Worm (Caenorhabditis elegans) whole organism, late embryonic: ENCODE results near the gene madf-8.
A peak's percentile ranks its signal among the peaks of the same experiment; 100 is the strongest.

Experiments used
- C08G9.2 ChIP-seq: sonication (generic microtip); optimal IDR thresholded peaks from 2 replicates; lab custom pipeline; 2016; ENCODE audit warnings: mild to moderate bottlenecking, missing genetic modification characterization, moderate library complexity, missing compliant biosample characterization
- C38D4.7 ChIP-seq: fragments of 200-800 bp; sonication (Bioruptor generic); optimal IDR thresholded peaks from 2 replicates; lab custom pipeline; 2018; ENCODE audit warnings: mild to moderate bottlenecking, missing genetic modification characterization, moderate library complexity, missing compliant biosample characterization
- F13H6.1 ChIP-seq: sonication (generic microtip); optimal IDR thresholded peaks from 2 replicates; lab custom pipeline; 2016; ENCODE audit warnings: missing genetic modification characterization, missing compliant biosample characterization
- K02D7.2 ChIP-seq: sonication (generic microtip); optimal IDR thresholded peaks from 2 replicates; lab custom pipeline; 2017; ENCODE audit warnings: mild to moderate bottlenecking, missing genetic modification characterization, missing compliant biosample characterization
- K09A11.1 ChIP-seq: sonication (generic microtip); optimal IDR thresholded peaks from 2 replicates; lab custom pipeline; 2017; ENCODE audit warnings: antibody characterized with exemption, mild to moderate bottlenecking, missing genetic modification characterization, missing compliant biosample characterization; ENCODE audit not compliant: insufficient read depth
- Y22D7AL.16 ChIP-seq: sonication (generic microtip); optimal IDR thresholded peaks from 2 replicates; lab custom pipeline; 2016; ENCODE audit warnings: missing genetic modification characterization, missing compliant biosample characterization
- ama-1 ChIP-seq: fragments of 150-350 bp; optimal IDR thresholded peaks from 2 replicates; lab custom pipeline; 2014
- ceh-14 ChIP-seq: sonication (generic microtip); optimal IDR thresholded peaks from 2 replicates; lab custom pipeline; 2016; ENCODE audit warnings: missing genotype, missing genetic modification characterization, missing compliant biosample characterization
- ceh-18 ChIP-seq: sonication (generic microtip); optimal IDR thresholded peaks from 2 replicates; lab custom pipeline; 2016; ENCODE audit warnings: missing genetic modification characterization, missing compliant biosample characterization
- ceh-19 ChIP-seq: fragments of 200-800 bp; sonication (Bioruptor generic); optimal IDR thresholded peaks from 2 replicates; lab custom pipeline; 2018; ENCODE audit warnings: mild to moderate bottlenecking, missing genetic modification characterization, missing compliant biosample characterization
- ceh-2 ChIP-seq: sonication (generic microtip); optimal IDR thresholded peaks from 2 replicates; lab custom pipeline; 2016; ENCODE audit warnings: missing genotype, missing genetic modification characterization, missing compliant biosample characterization
- ceh-22 ChIP-seq: sonication (generic microtip); optimal IDR thresholded peaks from 2 replicates; lab custom pipeline; 2017; ENCODE audit warnings: missing biosample characterization, missing genetic modification characterization
- ceh-30 ChIP-seq: fragments of 150-350 bp; optimal IDR thresholded peaks from 2 replicates; lab custom pipeline; 2014; ENCODE audit warnings: missing biosample characterization, missing genetic modification characterization
- ceh-31 ChIP-seq: sonication (generic microtip); optimal IDR thresholded peaks from 2 replicates; lab custom pipeline; 2016; ENCODE audit warnings: missing genetic modification characterization, missing compliant biosample characterization
- ceh-34 ChIP-seq: sonication (generic microtip); optimal IDR thresholded peaks from 2 replicates; lab custom pipeline; 2016; ENCODE audit warnings: mild to moderate bottlenecking, missing genetic modification characterization, missing compliant biosample characterization
- ceh-45 ChIP-seq: fragments of 200-800 bp; sonication (Bioruptor generic); IDR thresholded peaks from 2 replicates; pipeline ENCODE4 v1.3.6; 2022; ENCODE audit warnings: missing genetic modification reagents, missing genetic modification characterization, missing compliant biosample characterization
- ceh-48 ChIP-seq: sonication (generic microtip); optimal IDR thresholded peaks from 2 replicates; lab custom pipeline; 2016; ENCODE audit warnings: missing genetic modification characterization, inconsistent platforms, missing compliant biosample characterization
- ceh-6 ChIP-seq: fragments of 200-800 bp; sonication (Bioruptor generic); optimal IDR thresholded peaks from 2 replicates; lab custom pipeline; 2018; ENCODE audit warnings: mild to moderate bottlenecking, missing genetic modification characterization, missing compliant biosample characterization
- ceh-9 ChIP-seq: sonication (generic microtip); optimal IDR thresholded peaks from 2 replicates; lab custom pipeline; 2016; ENCODE audit warnings: mild to moderate bottlenecking, missing genetic modification characterization, inconsistent platforms, missing compliant biosample characterization
- che-1 ChIP-seq: sonication (generic microtip); optimal IDR thresholded peaks from 2 replicates; lab custom pipeline; 2016; ENCODE audit warnings: mild to moderate bottlenecking, missing genetic modification characterization, missing compliant biosample characterization
- dve-1 ChIP-seq: sonication (generic microtip); optimal IDR thresholded peaks from 2 replicates; lab custom pipeline; 2017; ENCODE audit warnings: antibody characterized with exemption, mild to moderate bottlenecking, missing genetic modification characterization, missing compliant biosample characterization
- elt-2 ChIP-seq: sonication (generic microtip); optimal IDR thresholded peaks from 2 replicates; lab custom pipeline; 2016; ENCODE audit warnings: missing genetic modification reagents, missing genetic modification characterization, missing compliant biosample characterization
- ets-4 ChIP-seq: sonication (generic microtip); optimal IDR thresholded peaks from 2 replicates; lab custom pipeline; 2016; ENCODE audit warnings: missing genetic modification characterization, missing compliant biosample characterization
- fax-1 ChIP-seq: sonication (generic microtip); optimal IDR thresholded peaks from 2 replicates; lab custom pipeline; 2016; ENCODE audit warnings: missing genotype, missing genetic modification characterization, missing compliant biosample characterization
- fkh-10 ChIP-seq: fragments of 150-350 bp; optimal IDR thresholded peaks from 2 replicates; lab custom pipeline; 2014; ENCODE audit warnings: missing biosample characterization, missing genetic modification reagents, missing genetic modification characterization
- gmeb-2 ChIP-seq: sonication (generic microtip); optimal IDR thresholded peaks from 2 replicates; lab custom pipeline; 2016; ENCODE audit warnings: missing genetic modification characterization, inconsistent platforms, missing compliant biosample characterization
- hlh-13 ChIP-seq: fragments of 200-800 bp; sonication (Bioruptor generic); optimal IDR thresholded peaks from 2 replicates; lab custom pipeline; 2018; ENCODE audit warnings: mild to moderate bottlenecking, missing genetic modification characterization, missing compliant biosample characterization
- hlh-6 ChIP-seq: sonication (generic microtip); optimal IDR thresholded peaks from 2 replicates; lab custom pipeline; 2016; ENCODE audit warnings: missing genotype, missing genetic modification characterization, missing compliant biosample characterization
- hlh-8 ChIP-seq: sonication (generic microtip); optimal IDR thresholded peaks from 2 replicates; lab custom pipeline; 2016; ENCODE audit warnings: missing genotype, missing genetic modification characterization, missing compliant biosample characterization
- lin-11 ChIP-seq: fragments of 200-800 bp; sonication (Bioruptor generic); optimal IDR thresholded peaks from 2 replicates; lab custom pipeline; 2018; ENCODE audit warnings: mild to moderate bottlenecking, missing genetic modification characterization, missing compliant biosample characterization
- mec-3 ChIP-seq: sonication (generic microtip); optimal IDR thresholded peaks from 2 replicates; lab custom pipeline; 2016; ENCODE audit warnings: borderline replicate concordance, missing genetic modification characterization, missing compliant biosample characterization
- nfya-1 ChIP-seq: sonication (generic microtip); optimal IDR thresholded peaks from 2 replicates; lab custom pipeline; 2017; ENCODE audit warnings: missing genetic modification characterization, mild to moderate bottlenecking, missing compliant biosample characterization, antibody characterized with exemption, moderate library complexity
- nhr-232 ChIP-seq: sonication (generic microtip); optimal IDR thresholded peaks from 2 replicates; lab custom pipeline; 2016; ENCODE audit warnings: missing genetic modification characterization, missing compliant biosample characterization
- pat-9 ChIP-seq: fragments of 200-800 bp; sonication (Bioruptor generic); optimal IDR thresholded peaks from 2 replicates; lab custom pipeline; 2018; ENCODE audit warnings: mild to moderate bottlenecking, missing genetic modification characterization, moderate library complexity, missing compliant biosample characterization
- pha-2 ChIP-seq: sonication (generic microtip); optimal IDR thresholded peaks from 2 replicates; lab custom pipeline; 2017; ENCODE audit warnings: mild to moderate bottlenecking, missing genetic modification characterization, missing compliant biosample characterization
- pqm-1 ChIP-seq: sonication (generic microtip); optimal IDR thresholded peaks from 2 replicates; lab custom pipeline; 2016; ENCODE audit warnings: missing genetic modification characterization, missing compliant biosample characterization
- ref-2 ChIP-seq: sonication (generic microtip); optimal IDR thresholded peaks from 2 replicates; lab custom pipeline; 2016; ENCODE audit warnings: missing genetic modification characterization, missing compliant biosample characterization
- rnt-1 ChIP-seq: sonication (generic microtip); optimal IDR thresholded peaks from 2 replicates; lab custom pipeline; 2016; ENCODE audit warnings: missing genetic modification characterization, missing compliant biosample characterization
- sdc-2 ChIP-seq: sonication (generic microtip); optimal IDR thresholded peaks from 2 replicates; lab custom pipeline; 2016; ENCODE audit warnings: missing genotype, missing genetic modification characterization, missing compliant biosample characterization
- sox-4 ChIP-seq: sonication (generic microtip); optimal IDR thresholded peaks from 2 replicates; lab custom pipeline; 2017; ENCODE audit warnings: mild to moderate bottlenecking, missing genetic modification characterization, inconsistent platforms, missing compliant biosample characterization
- syd-9 ChIP-seq: sonication (generic microtip); optimal IDR thresholded peaks from 2 replicates; lab custom pipeline; 2016; ENCODE audit warnings: mild to moderate bottlenecking, missing genetic modification characterization, moderate library complexity, missing compliant biosample characterization
- tbx-2 ChIP-seq: sonication (generic microtip); optimal IDR thresholded peaks from 2 replicates; lab custom pipeline; 2016; ENCODE audit warnings: missing genetic modification characterization, missing compliant biosample characterization
- ttx-3 ChIP-seq: sonication (generic microtip); optimal IDR thresholded peaks from 2 replicates; lab custom pipeline; 2016; ENCODE audit warnings: missing genetic modification reagents, missing genetic modification characterization, missing compliant biosample characterization
- unc-3 ChIP-seq, 2 experiments: fragments of 200-800 bp in 1 of 2; sonication (Bioruptor generic) in 1 of 2; sonication (generic microtip) in 1 of 2; conservative IDR thresholded peaks in 1 of 2; optimal IDR thresholded peaks in 1 of 2; 2 replicates each; pipeline versions ENCODE4 v1.3.6 to Lab custom; 2016 to 2022; ENCODE audit warnings: missing compliant biosample characterization in 2 of 2, missing genetic modification characterization in 2 of 2, missing genetic modification reagents in 1 of 2
- unc-42 ChIP-seq: sonication (generic microtip); optimal IDR thresholded peaks from 2 replicates; lab custom pipeline; 2016; ENCODE audit warnings: missing genotype, missing genetic modification characterization, missing compliant biosample characterization
- unc-55 ChIP-seq: sonication (generic microtip); optimal IDR thresholded peaks from 2 replicates; lab custom pipeline; 2017; ENCODE audit warnings: missing biosample characterization, missing genetic modification reagents, missing genetic modification characterization
- unc-86 ChIP-seq: sonication (generic microtip); optimal IDR thresholded peaks from 2 replicates; lab custom pipeline; 2016; ENCODE audit warnings: missing genetic modification characterization, missing compliant biosample characterization
- ztf-16 ChIP-seq: sonication (generic microtip); optimal IDR thresholded peaks from 2 replicates; lab custom pipeline; 2017; ENCODE audit warnings: missing genetic modification characterization, missing compliant biosample characterization

Gene madf-8

ce11 chrIII:3623772-3624171 is 26.9 kb downstream of the madf-8 start (continued):
- TF ChIP-seq ceh-31 (tag; lab: Kevin White, UChicago), result peak; percentile 61
- TF ChIP-seq elt-2, result peak; percentile 61
- TF ChIP-seq pat-9, result no peak
- no peak for TF ChIP-seq fax-1 (tag; lab: Kevin White, UChicago)
- no peak for TF ChIP-seq ceh-22 (tag; lab: Kevin White, UChicago)
- TF ChIP-seq gmeb-2, result no peak
- TF ChIP-seq ceh-45 (GFP tag; lab: Robert Waterston, UW), result no peak
- no peak for TF ChIP-seq K09A11.1 (tag; lab: Kevin White, UChicago)
- no peak for TF ChIP-seq dve-1
- no peak for TF ChIP-seq ceh-18 (tag; lab: Kevin White, UChicago)
- no peak for TF ChIP-seq rnt-1 (tag; lab: Kevin White, UChicago)
- TF ChIP-seq hlh-6, result no peak
- TF ChIP-seq K02D7.2 (tag; lab: Kevin White, UChicago), result no peak
- TF ChIP-seq ceh-48 (tag; lab: Kevin White, UChicago), result no peak
- TF ChIP-seq ceh-2 (tag; lab: Kevin White, UChicago), result peak; percentile 25

- no peak for TF ChIP-seq ama-1
- TF ChIP-seq, all 69 proteins: peak for 0
These were observed 29.3 kb downstream of the madf-8 start for ce11 chrIII:3621211-3621897.

ce11 chrIII:3620652-3621051 is 30.0 kb downstream of the madf-8 start:
- TF ChIP-seq ceh-30, result no peak
- TF ChIP-seq C38D4.7 (GFP tag; lab: Kevin White, UChicago), result peak; percentile 36
- no peak for TF ChIP-seq pha-2 (tag; lab: Kevin White, UChicago)
- no peak for TF ChIP-seq pat-9
- no peak for TF ChIP-seq ztf-16 (tag; lab: Kevin White, UChicago)
- no peak for TF ChIP-seq ceh-9
- peak; percentile 1 for TF ChIP-seq sox-4 (tag; lab: Kevin White, UChicago)
- peak; percentile 9 for TF ChIP-seq elt-2
- no peak for TF ChIP-seq hlh-13 (GFP tag; lab: Kevin White, UChicago)
- TF ChIP-seq hlh-6, result peak; percentile 41
- TF ChIP-seq F13H6.1 (tag; lab: Kevin White, UChicago), result no peak
- no peak for TF ChIP-seq ref-2
- TF ChIP-seq unc-42 (tag; lab: Kevin White, UChicago), result no peak
- TF ChIP-seq ceh-34 (tag; lab: Kevin White, UChicago), result peak; percentile 49
- TF ChIP-seq unc-86, result peak; percentile 38
- peak; percentile 43 for TF ChIP-seq ceh-6 (GFP tag; lab: Kevin White, UChicago)
- TF ChIP-seq sdc-2 (tag; lab: Kevin White, UChicago), result peak; percentile 66
- TF ChIP-seq ceh-31 (tag; lab: Kevin White, UChicago), result peak; percentile 77
- peak; percentile 40 for TF ChIP-seq nhr-232 (tag; lab: Kevin White, UChicago)
- peak; percentile 45 for TF ChIP-seq lin-11 (tag; lab: Kevin White, UChicago)
- peak; percentile 24 for TF ChIP-seq gmeb-2
- no peak for TF ChIP-seq Y22D7AL.16 (tag; lab: Kevin White, UChicago)
- TF ChIP-seq ceh-19 (GFP tag; lab: Kevin White, UChicago), result no peak
- TF ChIP-seq nfya-1 (tag; lab: Kevin White, UChicago), result peak; percentile 17
- no peak for TF ChIP-seq fkh-10 (GFP tag; lab: Kevin White, UChicago)
- TF ChIP-seq C08G9.2 (tag; lab: Kevin White, UChicago), result no peak
- no peak for TF ChIP-seq hlh-8 (tag; lab: Kevin White, UChicago)
- TF ChIP-seq che-1 (tag; lab: Kevin White, UChicago), result peak; percentile 19
- no peak for TF ChIP-seq ets-4
- TF ChIP-seq ttx-3 (tag; lab: Kevin White, UChicago), result no peak
- TF ChIP-seq unc-55 (GFP tag; lab: Kevin White, UChicago), result no peak
- TF ChIP-seq ceh-14 (tag; lab: Kevin White, UChicago), result peak; percentile 22
- no peak for TF ChIP-seq mec-3 (tag; lab: Kevin White, UChicago)
- no peak for TF ChIP-seq pqm-1 (tag; lab: Kevin White, UChicago)
- peak; percentile 61 for TF ChIP-seq tbx-2 (tag; lab: Kevin White, UChicago)
- TF ChIP-seq syd-9 (tag; lab: Kevin White, UChicago), result no peak
- TF ChIP-seq unc-3 (GFP tag; conservative IDR thresholded peaks at IDR 0.05; lab: Robert Waterston, UW), result no peak
- no peak for TF ChIP-seq unc-3 (tag; optimal IDR thresholded peaks at IDR 0.05; lab: Kevin White, UChicago)
